Worm (Caenorhabditis elegans) whole organism, late embryonic: ENCODE data around the gene acr-2.

ENCODE experiments used
- ceh-45 ChIP-seq: fragments of 200-800 bp; sonication (Bioruptor generic); IDR thresholded peaks from 2 replicates; pipeline ENCODE4 v1.3.6; 2022; ENCODE audit warnings: missing genetic modification reagents, missing genetic modification characterization, missing compliant biosample characterization
- fkh-10 ChIP-seq: fragments of 150-350 bp; optimal IDR thresholded peaks from 2 replicates; lab custom pipeline; 2014; ENCODE audit warnings: missing biosample characterization, missing genetic modification reagents, missing genetic modification characterization
- hlh-30 ChIP-seq: sonication (generic microtip); optimal IDR thresholded peaks from 2 replicates; lab custom pipeline; 2017; ENCODE audit warnings: antibody characterized with exemption, missing genetic modification characterization, missing compliant biosample characterization; ENCODE audit not compliant: insufficient read depth
- pqm-1 ChIP-seq: sonication (generic microtip); optimal IDR thresholded peaks from 2 replicates; lab custom pipeline; 2016; ENCODE audit warnings: missing genetic modification characterization, missing compliant biosample characterization
- rnt-1 ChIP-seq: sonication (generic microtip); optimal IDR thresholded peaks from 2 replicates; lab custom pipeline; 2016; ENCODE audit warnings: missing genetic modification characterization, missing compliant biosample characterization
- sox-4 ChIP-seq: sonication (generic microtip); optimal IDR thresholded peaks from 2 replicates; lab custom pipeline; 2017; ENCODE audit warnings: mild to moderate bottlenecking, missing genetic modification characterization, inconsistent platforms, missing compliant biosample characterization
- syd-9 ChIP-seq: sonication (generic microtip); optimal IDR thresholded peaks from 2 replicates; lab custom pipeline; 2016; ENCODE audit warnings: mild to moderate bottlenecking, missing genetic modification characterization, moderate library complexity, missing compliant biosample characterization
- tbx-2 ChIP-seq: sonication (generic microtip); optimal IDR thresholded peaks from 2 replicates; lab custom pipeline; 2016; ENCODE audit warnings: missing genetic modification characterization, missing compliant biosample characterization
- ttx-3 ChIP-seq: sonication (generic microtip); optimal IDR thresholded peaks from 2 replicates; lab custom pipeline; 2016; ENCODE audit warnings: missing genetic modification reagents, missing genetic modification characterization, missing compliant biosample characterization

DNA sequence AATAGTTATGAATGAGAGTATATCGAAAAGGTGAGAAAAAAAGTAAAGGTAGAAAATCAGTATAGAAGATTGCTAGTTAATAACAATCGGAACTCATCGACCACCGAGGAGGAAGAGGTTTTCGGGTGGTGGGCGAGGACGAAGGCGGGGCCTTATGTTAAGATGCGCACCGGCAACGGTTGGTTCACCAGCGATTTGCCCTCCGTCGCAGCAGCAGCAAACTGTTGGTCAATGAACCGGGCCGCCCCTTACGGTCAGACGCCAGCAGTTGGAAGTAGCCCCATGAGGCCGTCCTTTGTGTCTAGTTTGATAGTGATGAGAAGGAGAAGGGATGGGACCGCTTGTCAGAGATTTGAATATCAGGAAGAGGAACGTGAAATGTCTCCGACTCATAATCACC is 33.4 kb upstream of the acr-2 start, which contains the start of gene nhr-137:
- no peak for TF ChIP-seq pqm-1 (tag; lab: Kevin White, UChicago)
- TF ChIP-seq fkh-10 (GFP tag; lab: Kevin White, UChicago), result no peak
- TF ChIP-seq tbx-2 (tag; lab: Kevin White, UChicago), result no peak
- TF ChIP-seq rnt-1 (tag; lab: Kevin White, UChicago), result no peak
- TF ChIP-seq syd-9 (tag; lab: Kevin White, UChicago), result no peak
- TF ChIP-seq sox-4 (tag; lab: Kevin White, UChicago), result no peak
- TF ChIP-seq hlh-30 (tag; lab: Kevin White, UChicago), result no peak
- TF ChIP-seq ttx-3 (tag; lab: Kevin White, UChicago), result no peak
- TF ChIP-seq ceh-45, result no peak
